Worm (Caenorhabditis elegans) whole organism, late embryonic: ENCODE data around the gene T28F3.5.
A peak's percentile ranks its signal among the peaks of the same experiment; 100 is the strongest.

Experiments
- F13H6.1 ChIP-seq: sonication (generic microtip); optimal IDR thresholded peaks from 2 replicates; lab custom pipeline; 2016; ENCODE audit warnings: missing genetic modification characterization, missing compliant biosample characterization
- ahr-1 ChIP-seq: sonication (generic microtip); optimal IDR thresholded peaks from 2 replicates; lab custom pipeline; 2016; ENCODE audit warnings: missing genetic modification characterization, missing compliant biosample characterization
- ama-1 ChIP-seq: fragments of 150-350 bp; optimal IDR thresholded peaks from 2 replicates; lab custom pipeline; 2014
- ceh-14 ChIP-seq: sonication (generic microtip); optimal IDR thresholded peaks from 2 replicates; lab custom pipeline; 2016; ENCODE audit warnings: missing genotype, missing genetic modification characterization, missing compliant biosample characterization
- ceh-19 ChIP-seq: fragments of 200-800 bp; sonication (Bioruptor generic); optimal IDR thresholded peaks from 2 replicates; lab custom pipeline; 2018; ENCODE audit warnings: mild to moderate bottlenecking, missing genetic modification characterization, missing compliant biosample characterization
- ceh-2 ChIP-seq: sonication (generic microtip); optimal IDR thresholded peaks from 2 replicates; lab custom pipeline; 2016; ENCODE audit warnings: missing genotype, missing genetic modification characterization, missing compliant biosample characterization
- ceh-31 ChIP-seq: sonication (generic microtip); optimal IDR thresholded peaks from 2 replicates; lab custom pipeline; 2016; ENCODE audit warnings: missing genetic modification characterization, missing compliant biosample characterization
- ceh-34 ChIP-seq: sonication (generic microtip); optimal IDR thresholded peaks from 2 replicates; lab custom pipeline; 2016; ENCODE audit warnings: mild to moderate bottlenecking, missing genetic modification characterization, missing compliant biosample characterization
- ceh-9 ChIP-seq: sonication (generic microtip); optimal IDR thresholded peaks from 2 replicates; lab custom pipeline; 2016; ENCODE audit warnings: mild to moderate bottlenecking, missing genetic modification characterization, inconsistent platforms, missing compliant biosample characterization
- che-1 ChIP-seq: sonication (generic microtip); optimal IDR thresholded peaks from 2 replicates; lab custom pipeline; 2016; ENCODE audit warnings: mild to moderate bottlenecking, missing genetic modification characterization, missing compliant biosample characterization
- elt-2 ChIP-seq: sonication (generic microtip); optimal IDR thresholded peaks from 2 replicates; lab custom pipeline; 2016; ENCODE audit warnings: missing genetic modification reagents, missing genetic modification characterization, missing compliant biosample characterization
- elt-4 ChIP-seq: sonication (generic microtip); optimal IDR thresholded peaks from 2 replicates; lab custom pipeline; 2016; ENCODE audit warnings: missing genetic modification characterization, missing compliant biosample characterization
- ets-4 ChIP-seq: sonication (generic microtip); optimal IDR thresholded peaks from 2 replicates; lab custom pipeline; 2016; ENCODE audit warnings: missing genetic modification characterization, missing compliant biosample characterization
- eyg-1 ChIP-seq: sonication (generic microtip); optimal IDR thresholded peaks from 2 replicates; lab custom pipeline; 2016; ENCODE audit warnings: missing genotype, missing genetic modification characterization, missing compliant biosample characterization
- fax-1 ChIP-seq: sonication (generic microtip); optimal IDR thresholded peaks from 2 replicates; lab custom pipeline; 2016; ENCODE audit warnings: missing genotype, missing genetic modification characterization, missing compliant biosample characterization
- fkh-6 ChIP-seq: sonication (generic microtip); optimal IDR thresholded peaks from 2 replicates; lab custom pipeline; 2016; ENCODE audit warnings: missing genetic modification characterization, missing compliant biosample characterization
- hlh-13 ChIP-seq: fragments of 200-800 bp; sonication (Bioruptor generic); optimal IDR thresholded peaks from 2 replicates; lab custom pipeline; 2018; ENCODE audit warnings: mild to moderate bottlenecking, missing genetic modification characterization, missing compliant biosample characterization
- hlh-15 ChIP-seq: sonication (generic microtip); optimal IDR thresholded peaks from 2 replicates; lab custom pipeline; 2016; ENCODE audit warnings: missing genetic modification characterization, missing compliant biosample characterization
- hlh-8 ChIP-seq: sonication (generic microtip); optimal IDR thresholded peaks from 2 replicates; lab custom pipeline; 2016; ENCODE audit warnings: missing genotype, missing genetic modification characterization, missing compliant biosample characterization
- lin-11 ChIP-seq: fragments of 200-800 bp; sonication (Bioruptor generic); optimal IDR thresholded peaks from 2 replicates; lab custom pipeline; 2018; ENCODE audit warnings: mild to moderate bottlenecking, missing genetic modification characterization, missing compliant biosample characterization
- madf-2 ChIP-seq: sonication (generic microtip); optimal IDR thresholded peaks from 2 replicates; lab custom pipeline; 2017; ENCODE audit warnings: missing genetic modification characterization, missing compliant biosample characterization
- mec-3 ChIP-seq: sonication (generic microtip); optimal IDR thresholded peaks from 2 replicates; lab custom pipeline; 2016; ENCODE audit warnings: borderline replicate concordance, missing genetic modification characterization, missing compliant biosample characterization
- nfya-1 ChIP-seq: sonication (generic microtip); optimal IDR thresholded peaks from 2 replicates; lab custom pipeline; 2017; ENCODE audit warnings: missing genetic modification characterization, mild to moderate bottlenecking, missing compliant biosample characterization, antibody characterized with exemption, moderate library complexity
- npax-4 ChIP-seq: sonication (generic microtip); optimal IDR thresholded peaks from 2 replicates; lab custom pipeline; 2016; ENCODE audit warnings: missing genetic modification characterization, missing compliant biosample characterization
- odd-2 ChIP-seq: sonication (generic microtip); optimal IDR thresholded peaks from 2 replicates; lab custom pipeline; 2017; ENCODE audit warnings: antibody characterized with exemption, mild to moderate bottlenecking, missing genetic modification characterization, missing compliant biosample characterization
- pag-3 ChIP-seq: sonication (generic microtip); optimal IDR thresholded peaks from 2 replicates; lab custom pipeline; 2016; ENCODE audit warnings: missing compliant biosample characterization, missing genetic modification characterization, borderline replicate concordance
- pat-9 ChIP-seq: fragments of 200-800 bp; sonication (Bioruptor generic); optimal IDR thresholded peaks from 2 replicates; lab custom pipeline; 2018; ENCODE audit warnings: mild to moderate bottlenecking, missing genetic modification characterization, moderate library complexity, missing compliant biosample characterization
- pax-1 ChIP-seq: fragments of 150-350 bp; optimal IDR thresholded peaks from 2 replicates; lab custom pipeline; 2014; ENCODE audit warnings: missing biosample characterization, missing genetic modification characterization
- pha-2 ChIP-seq: sonication (generic microtip); optimal IDR thresholded peaks from 2 replicates; lab custom pipeline; 2017; ENCODE audit warnings: mild to moderate bottlenecking, missing genetic modification characterization, missing compliant biosample characterization
- pros-1 ChIP-seq: fragments of 150-350 bp; optimal IDR thresholded peaks from 2 replicates; lab custom pipeline; 2014; ENCODE audit warnings: missing biosample characterization, missing genetic modification reagents, missing genetic modification characterization
- sdc-2 ChIP-seq: sonication (generic microtip); optimal IDR thresholded peaks from 2 replicates; lab custom pipeline; 2016; ENCODE audit warnings: missing genotype, missing genetic modification characterization, missing compliant biosample characterization
- tbx-2 ChIP-seq: sonication (generic microtip); optimal IDR thresholded peaks from 2 replicates; lab custom pipeline; 2016; ENCODE audit warnings: missing genetic modification characterization, missing compliant biosample characterization
- unc-42 ChIP-seq: sonication (generic microtip); optimal IDR thresholded peaks from 2 replicates; lab custom pipeline; 2016; ENCODE audit warnings: missing genotype, missing genetic modification characterization, missing compliant biosample characterization
- unc-55 ChIP-seq: sonication (generic microtip); optimal IDR thresholded peaks from 2 replicates; lab custom pipeline; 2017; ENCODE audit warnings: missing biosample characterization, missing genetic modification reagents, missing genetic modification characterization
- unc-86 ChIP-seq: sonication (generic microtip); optimal IDR thresholded peaks from 2 replicates; lab custom pipeline; 2016; ENCODE audit warnings: missing genetic modification characterization, missing compliant biosample characterization
- zip-5 ChIP-seq: sonication (generic microtip); optimal IDR thresholded peaks from 2 replicates; lab custom pipeline; 2016; ENCODE audit warnings: missing genetic modification characterization, missing compliant biosample characterization

T28F3.5 gene

ce11 chrIV:17263714-17264113 lies 30.9 kb upstream of the T28F3.5 start:
- no peak for TF ChIP-seq pha-2 (tag; lab: Kevin White, UChicago)
- TF ChIP-seq elt-2 (tag; lab: Kevin White, UChicago) = peak; percentile 83
- no peak for TF ChIP-seq ahr-1 (tag; lab: Kevin White, UChicago)
- TF ChIP-seq hlh-8 (tag; lab: Kevin White, UChicago) = no peak
- TF ChIP-seq hlh-13 (GFP tag; lab: Kevin White, UChicago) = no peak

- TF ChIP-seq zip-5 (tag; lab: Kevin White, UChicago) (no peak), fax-1 (no peak), ceh-2 (tag; lab: Kevin White, UChicago) (no peak), ceh-34 (tag; lab: Kevin White, UChicago) (no peak), fkh-6 (tag; lab: Kevin White, UChicago) (no peak), mec-3 (tag; lab: Kevin White, UChicago) (no peak), elt-2 (tag; lab: Kevin White, UChicago) (no peak), unc-86 (tag; lab: Kevin White, UChicago) (no peak), elt-4 (tag; lab: Kevin White, UChicago) (no peak), ceh-31 (no peak), pax-1 (tag; lab: Kevin White, UChicago) (no peak)
- TF ChIP-seq, all 69 proteins: peak for 0
These were observed 29.9 kb upstream of the T28F3.5 start, which contains the start of gene F26D10.13 for ce11 chrIV:17264714-17265113. TSS of gene F26D10.13 (minus strand) at chrIV:17264814.

ce11 chrIV:17265279-17265678 lies 29.3 kb upstream of the T28F3.5 start, which contains the start of gene str-187:
TSS of gene str-187 (plus strand) at chrIV:17265579.
- TF ChIP-seq che-1 (tag; lab: Kevin White, UChicago) (no peak), unc-86 (tag; lab: Kevin White, UChicago) (no peak), odd-2 (no peak), hlh-15 (tag; lab: Kevin White, UChicago) (no peak), ceh-19 (GFP tag; lab: Kevin White, UChicago) (no peak), eyg-1 (no peak), hlh-13 (GFP tag; lab: Kevin White, UChicago) (no peak), unc-55 (no peak), nfya-1 (tag; lab: Kevin White, UChicago) (no peak), pros-1 (tag; lab: Kevin White, UChicago) (no peak), npax-4 (tag; lab: Kevin White, UChicago) (no peak)

- TF ChIP-seq pax-1 (tag; lab: Kevin White, UChicago) (no peak), ceh-9 (no peak), madf-2 (tag; lab: Kevin White, UChicago) (no peak), lin-11 (tag; lab: Kevin White, UChicago) (no peak), sdc-2 (tag; lab: Kevin White, UChicago) (no peak), tbx-2 (tag; lab: Kevin White, UChicago) (no peak), hlh-8 (tag; lab: Kevin White, UChicago) (no peak), ceh-31 (no peak)
These were observed 28.9 kb upstream of the T28F3.5 start for ce11 chrIV:17265716-17266115.

- TF ChIP-seq ama-1 (lab: Kevin White, UChicago) (no peak), ets-4 (no peak), unc-42 (tag; lab: Kevin White, UChicago) (peak; percentile 8)
These were observed 27.2 kb upstream of the T28F3.5 start for ce11 chrIV:17267304-17267891.

ce11 chrIV:17268069-17268468 lies 26.5 kb upstream of the T28F3.5 start:
- no peak for TF ChIP-seq nfya-1 (tag; lab: Kevin White, UChicago)
- no peak for TF ChIP-seq ceh-31
- TF ChIP-seq ceh-9 = no peak
- no peak for TF ChIP-seq pat-9 (tag; lab: Kevin White, UChicago)
- TF ChIP-seq ceh-34 (tag; lab: Kevin White, UChicago) = no peak
- no peak for TF ChIP-seq pros-1 (tag; lab: Kevin White, UChicago)
- TF ChIP-seq fkh-6 (tag; lab: Kevin White, UChicago) = no peak
- no peak for TF ChIP-seq che-1 (tag; lab: Kevin White, UChicago)
- TF ChIP-seq pag-3 (tag; lab: Kevin White, UChicago) = no peak
- TF ChIP-seq F13H6.1 (tag; lab: Kevin White, UChicago) = no peak
- TF ChIP-seq ceh-14 (tag; lab: Kevin White, UChicago) = no peak
- TF ChIP-seq, all 69 proteins: peak for 0
